Fruit fly (Drosophila melanogaster): Measurements from ENCODE around the gene Nle.
A peak's percentile ranks its signal among the peaks of the same experiment; 100 is the strongest.

Gene Nle

DNA sequence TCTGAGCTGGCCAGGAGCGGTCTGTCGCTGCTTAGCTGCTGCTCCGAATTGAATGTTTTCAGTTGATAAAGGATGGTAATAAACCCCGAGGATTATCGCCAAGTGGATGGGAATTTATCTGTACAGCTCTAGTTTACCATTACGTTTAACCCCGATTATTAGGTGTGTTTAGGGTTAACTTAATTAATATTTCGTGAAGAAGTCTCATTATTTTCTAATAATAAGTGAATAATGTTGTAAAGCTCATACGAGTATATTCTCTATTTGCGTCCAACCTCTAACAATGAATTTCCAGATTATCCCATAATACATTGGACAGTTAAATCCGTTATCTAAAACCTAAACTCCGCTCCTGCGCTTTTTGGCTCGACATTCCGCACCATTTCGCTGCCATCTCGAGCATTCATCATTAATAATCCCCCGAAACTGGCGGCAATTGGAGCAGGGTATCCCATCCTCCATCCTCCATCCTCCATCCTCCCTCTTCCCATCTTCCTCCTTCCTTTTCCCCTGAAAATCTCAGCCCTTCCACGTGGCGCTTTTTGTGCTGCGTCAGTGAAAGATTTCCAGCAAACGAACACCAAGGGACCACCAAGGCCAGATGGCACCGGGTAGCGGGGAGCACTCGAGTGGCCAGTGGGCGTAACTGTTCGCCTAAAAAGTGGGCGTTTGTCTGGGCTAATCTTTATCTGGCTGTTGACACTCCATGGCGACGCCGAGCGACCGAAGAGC is 41.6 kb downstream of the Nle start (continued):
- TF ChIP-seq fd85E (GFP tag; optimal IDR thresholded peaks at IDR 0.05) (no peak), Blimp-1 (GFP tag; optimal IDR thresholded peaks at IDR 0.05) (no peak), CG10631 (GFP tag; optimal IDR thresholded peaks at IDR 0.05) (no peak), Hr39 (GFP tag; optimal IDR thresholded peaks at IDR 0.05) (peak; percentile 10), CG1621 (tag; optimal IDR thresholded peaks at IDR 0.05) (no peak), Sox102F (GFP tag; optimal IDR thresholded peaks at IDR 0.05) (peak; percentile 27), lz (GFP tag; optimal IDR thresholded peaks at IDR 0.05) (peak; percentile 20), salr (GFP tag; optimal IDR thresholded peaks at IDR 0.05) (no peak), spab (GFP tag; optimal IDR thresholded peaks at IDR 0.05) (no peak), dac (GFP tag; optimal IDR thresholded peaks at IDR 0.05) (no peak), CG11902 (GFP tag; optimal IDR thresholded peaks at IDR 0.05) (peak; percentile 37), Hr4 (GFP tag; optimal IDR thresholded peaks at IDR 0.05) (no peak), fd59A (GFP tag; optimal IDR thresholded peaks at IDR 0.05) (peak; percentile 0), CG6163 (GFP tag; IDR thresholded peaks at IDR 0.05) (no peak), CG6854 (GFP tag; optimal IDR thresholded peaks at IDR 0.05) (no peak), Eip78C (GFP tag) (peak; percentile 83), esn (GFP tag; optimal IDR thresholded peaks at IDR 0.05) (peak; percentile 53), Gug (GFP tag; IDR thresholded peaks at IDR 0.05) (no peak), CG6808 (GFP tag; optimal IDR thresholded peaks at IDR 0.05) (peak; percentile 40), Lpt (GFP tag; optimal IDR thresholded peaks at IDR 0.05) (no peak), CG8319 (GFP tag; optimal IDR thresholded peaks at IDR 0.05) (no peak), ss (GFP tag; optimal IDR thresholded peaks at IDR 0.05) (peak in 1 of 2 experiments; percentile 27), net (GFP tag; optimal IDR thresholded peaks at IDR 0.05) (no peak), Smox (GFP tag; optimal IDR thresholded peaks at IDR 0.05) (peak; percentile 2), fkh (GFP tag; optimal IDR thresholded peaks at IDR 0.05) (no peak), CG16779 (tag; optimal IDR thresholded peaks at IDR 0.05) (no peak), vri (GFP tag; optimal IDR thresholded peaks at IDR 0.05) (no peak), Ets21C (GFP tag; optimal IDR thresholded peaks at IDR 0.05) (peak; percentile 51), Eip93F (GFP tag; optimal IDR thresholded peaks at IDR 0.05) (no peak), CG8632 (GFP tag; optimal IDR thresholded peaks at IDR 0.05) (no peak), CG3919 (GFP tag; optimal IDR thresholded peaks at IDR 0.05) (no peak), acj6 (GFP tag; optimal IDR thresholded peaks at IDR 0.05) (peak; percentile 1), Hr38 (GFP tag; optimal IDR thresholded peaks at IDR 0.05) (no peak), CG8119 (GFP tag; IDR thresholded peaks at IDR 0.05) (no peak), CG34406 (GFP tag; optimal IDR thresholded peaks at IDR 0.05) (no peak), Eip75B (GFP tag; optimal IDR thresholded peaks at IDR 0.05) (no peak), CG31627 (GFP tag; optimal IDR thresholded peaks at IDR 0.05) (peak; percentile 43), CG3032 (tag; optimal IDR thresholded peaks at IDR 0.05) (peak; percentile 29), pdm3 (GFP tag; optimal IDR thresholded peaks at IDR 0.05) (peak; percentile 18), Met (GFP tag; optimal IDR thresholded peaks at IDR 0.05) (peak; percentile 53), CG11294 (GFP tag; IDR thresholded peaks at IDR 0.05) (no peak)

DNA sequence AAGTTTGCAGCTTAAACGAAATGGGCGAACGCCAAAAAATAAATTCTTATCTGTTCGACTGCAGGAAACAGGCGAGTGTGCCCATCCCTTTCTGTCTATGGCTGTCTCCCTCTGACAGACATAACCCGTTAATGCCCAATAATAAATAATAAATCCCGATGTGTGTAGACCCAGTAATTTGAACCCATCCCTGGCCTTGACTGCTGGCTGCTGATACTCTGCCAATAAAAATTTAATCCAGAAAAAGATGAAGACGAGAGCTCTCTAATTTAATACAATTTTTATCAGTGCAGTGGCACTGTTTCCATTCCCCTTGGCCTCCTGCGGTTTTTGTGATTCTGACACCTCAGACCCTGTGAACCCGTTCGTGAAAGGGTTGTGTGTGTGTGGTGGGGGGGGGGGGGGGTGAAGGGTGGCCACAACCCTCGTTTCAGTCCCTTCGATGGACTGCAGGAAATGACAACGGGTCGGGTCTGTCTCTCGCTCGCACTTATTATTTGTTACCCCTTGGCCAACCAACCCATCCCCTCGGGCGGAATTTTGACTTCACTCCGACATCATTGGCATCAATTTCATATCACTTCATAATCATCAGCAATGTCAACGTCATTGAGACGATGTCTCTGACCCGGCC is 42.3 kb downstream of the Nle start:
- no peak for TF ChIP-seq lz (GFP tag; optimal IDR thresholded peaks at IDR 0.05)
- no peak for TF ChIP-seq net (GFP tag; optimal IDR thresholded peaks at IDR 0.05)
- TF ChIP-seq pdm3 (GFP tag; optimal IDR thresholded peaks at IDR 0.05): no peak
- no peak for TF ChIP-seq CG16779 (tag; optimal IDR thresholded peaks at IDR 0.05)
- no peak for TF ChIP-seq CG15336 (GFP tag; IDR thresholded peaks at IDR 0.05)
- no peak for TF ChIP-seq CG6792 (GFP tag; optimal IDR thresholded peaks at IDR 0.05)
- no peak for TF ChIP-seq Eip93F (GFP tag; optimal IDR thresholded peaks at IDR 0.05)
- no peak for TF ChIP-seq CG11902 (GFP tag; optimal IDR thresholded peaks at IDR 0.05)
- no peak for TF ChIP-seq Ets96B (tag; optimal IDR thresholded peaks at IDR 0.05)
- TF ChIP-seq CG10669 (GFP tag; optimal IDR thresholded peaks at IDR 0.05): no peak
- TF ChIP-seq ss (GFP tag; optimal IDR thresholded peaks at IDR 0.05): no peak
- no peak for TF ChIP-seq CG4318 (GFP tag; optimal IDR thresholded peaks at IDR 0.05)
- no peak for TF ChIP-seq CG9139 (GFP tag; optimal IDR thresholded peaks at IDR 0.05)
- TF ChIP-seq dac (GFP tag; optimal IDR thresholded peaks at IDR 0.05): no peak
- TF ChIP-seq achi (GFP tag; optimal IDR thresholded peaks at IDR 0.05): no peak
- no peak for TF ChIP-seq CG3919 (GFP tag; optimal IDR thresholded peaks at IDR 0.05)
- no peak for TF ChIP-seq fd85E (GFP tag; optimal IDR thresholded peaks at IDR 0.05)

All from whole organism, prepupa.